Fruit fly (Drosophila melanogaster): ENCODE data around the gene nonA-l.

nonA-l gene

DNA sequence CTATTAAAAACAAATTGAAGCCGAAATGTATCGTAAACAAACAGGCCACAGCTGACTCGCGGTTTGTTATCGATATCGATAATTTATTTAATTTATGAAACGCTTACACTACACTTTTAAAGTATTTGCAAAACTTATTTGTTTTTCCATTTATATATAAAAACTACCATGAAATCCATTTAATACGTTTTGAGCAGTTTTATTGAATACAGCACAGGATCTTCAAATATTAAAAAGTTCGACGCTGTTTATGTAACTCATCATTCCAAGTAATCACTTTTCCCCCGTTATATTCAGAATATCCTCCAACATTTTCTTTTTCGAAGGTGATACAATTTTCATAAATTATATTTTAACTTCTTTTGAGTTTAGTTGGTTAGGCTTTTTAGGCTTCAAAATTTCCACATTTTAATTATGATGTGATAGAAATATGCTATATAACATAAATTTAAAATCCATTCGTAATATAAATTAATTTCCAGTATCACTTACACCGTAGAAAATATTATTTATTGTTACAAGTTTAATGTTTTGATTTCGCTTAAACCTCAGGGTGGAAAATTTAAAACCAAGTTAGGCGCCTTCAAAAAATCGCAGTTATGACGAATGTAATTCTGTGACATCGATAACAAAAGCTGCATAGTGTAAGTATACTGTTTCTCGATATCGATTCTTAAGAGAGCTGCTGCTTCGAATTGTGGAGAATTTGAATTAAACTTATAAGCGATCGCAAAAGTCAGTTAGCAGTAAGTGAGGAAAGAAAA is 7.1 kb downstream of the nonA-l start, which contains the start of the genes CG10324 and CCT3 (continued):
- peak; percentile 77 for TF ChIP-seq NfI (GFP tag; optimal IDR thresholded peaks at IDR 0.05)
- TF ChIP-seq Ets65A (GFP tag): peak; percentile 87
- no peak for TF ChIP-seq yki (optimal IDR thresholded peaks at IDR 0.05)
- no peak for TF ChIP-seq odd (GFP tag; optimal IDR thresholded peaks at IDR 0.05)
- no peak for TF ChIP-seq CG8359 (GFP tag; optimal IDR thresholded peaks at IDR 0.05; ENCODE audit: borderline replicate concordance)
- TF ChIP-seq Atf-2 (GFP tag; optimal IDR thresholded peaks at IDR 0.05): peak; percentile 26
- TF ChIP-seq bbx (GFP tag; IDR thresholded peaks at IDR 0.05; ENCODE audit: partially characterized antibody): peak; percentile 76
- TF ChIP-seq repo (GFP tag; optimal IDR thresholded peaks at IDR 0.05): peak; percentile 7
- peak; percentile 22 for TF ChIP-seq CG12155 (GFP tag; optimal IDR thresholded peaks at IDR 0.05)
- TF ChIP-seq CG10431 (GFP tag; optimal IDR thresholded peaks at IDR 0.05): no peak
- TF ChIP-seq Adf1 (GFP tag; IDR thresholded peaks at IDR 0.05): no peak
- no peak for TF ChIP-seq dm (GFP tag; optimal IDR thresholded peaks at IDR 0.05)
- no peak for TF ChIP-seq Hey (tag; optimal IDR thresholded peaks at IDR 0.05)
- peak; percentile 22 for TF ChIP-seq vfl (GFP tag; optimal IDR thresholded peaks at IDR 0.05)
- no peak; the same call in 1 of the 2 replicates for TF ChIP-seq hbn (GFP tag; IDR thresholded peaks at IDR 0.05; ENCODE audit: partially characterized antibody)
- peak; percentile 53 for TF ChIP-seq Max (GFP tag; optimal IDR thresholded peaks at IDR 0.05)
- no peak for TF ChIP-seq dmrt99B (tag; optimal IDR thresholded peaks at IDR 0.05)
- no peak for TF ChIP-seq D (optimal IDR thresholded peaks at IDR 0.05)
- no peak for TF ChIP-seq D (GFP tag; optimal IDR thresholded peaks at IDR 0.05)
- TF ChIP-seq Spps (tag; optimal IDR thresholded peaks at IDR 0.05): no peak
- TF ChIP-seq slp2 (GFP tag; optimal IDR thresholded peaks at IDR 0.05): peak; percentile 21
- TF ChIP-seq CG7357 (GFP tag; IDR thresholded peaks at IDR 0.05): peak; percentile 85
- TF ChIP-seq trem (tag; optimal IDR thresholded peaks at IDR 0.05): peak; percentile 46
- TF ChIP-seq Hr3 (GFP tag; optimal IDR thresholded peaks at IDR 0.05): peak; percentile 62
- TF ChIP-seq slou (GFP tag; optimal IDR thresholded peaks at IDR 0.05): peak; percentile 25
- TF ChIP-seq danr (GFP tag; IDR thresholded peaks at IDR 0.05): no peak
- peak; percentile 48; the same call in 1 of the 3 replicates for TF ChIP-seq CG34422 (GFP tag; IDR thresholded peaks at IDR 0.05)
- TF ChIP-seq bcd (GFP tag; optimal IDR thresholded peaks at IDR 0.05): peak; percentile 62
- peak; percentile 67 for TF ChIP-seq CG14014 (GFP tag; IDR thresholded peaks at IDR 0.05)
- peak; percentile 75; the same call in 2 of the 3 replicates for TF ChIP-seq HLH4C (GFP tag; IDR thresholded peaks at IDR 0.05; ENCODE audit: partially characterized antibody)
- no peak for TF ChIP-seq kay (GFP tag; optimal IDR thresholded peaks at IDR 0.05)
- TF ChIP-seq trh (GFP tag; optimal IDR thresholded peaks at IDR 0.05): peak; percentile 15
- no peak for TF ChIP-seq tio (GFP tag; optimal IDR thresholded peaks at IDR 0.05)
- no peak for TF ChIP-seq CG7839 (tag; optimal IDR thresholded peaks at IDR 0.05)
- no peak for TF ChIP-seq scrt (GFP tag; optimal IDR thresholded peaks at IDR 0.05)
- TF ChIP-seq Lpt (GFP tag; optimal IDR thresholded peaks at IDR 0.05): no peak
- no peak for TF ChIP-seq rib (GFP tag; IDR thresholded peaks at IDR 0.05)
- TF ChIP-seq Elba2 (GFP tag; optimal IDR thresholded peaks at IDR 0.05): no peak
- no peak for TF ChIP-seq CG3065 (GFP tag; optimal IDR thresholded peaks at IDR 0.05)
- TF ChIP-seq dan (GFP tag; IDR thresholded peaks at IDR 0.05): no peak
- TF ChIP-seq Fer1 (GFP tag; optimal IDR thresholded peaks at IDR 0.05): peak; percentile 53
- peak; percentile 38 for TF ChIP-seq HmgZ (tag; optimal IDR thresholded peaks at IDR 0.05)
- peak; percentile 22 for TF ChIP-seq CG12219 (GFP tag; optimal IDR thresholded peaks at IDR 0.05)
- no peak for TF ChIP-seq CG11560 (tag; IDR thresholded peaks at IDR 0.05)
- TF ChIP-seq Abd-B (GFP tag; optimal IDR thresholded peaks at IDR 0.05): no peak
- no peak for TF ChIP-seq ash1 (GFP tag; optimal IDR thresholded peaks at IDR 0.05)
- no peak for TF ChIP-seq disco-r (GFP tag; optimal IDR thresholded peaks at IDR 0.05)
- TF ChIP-seq tx (GFP tag; optimal IDR thresholded peaks at IDR 0.05): no peak
- TF ChIP-seq CG9797 (GFP tag; optimal IDR thresholded peaks at IDR 0.05): no peak
- TF ChIP-seq Poxn (GFP tag; IDR thresholded peaks at IDR 0.05): no peak
- peak; percentile 35 for TF ChIP-seq cwo (GFP tag; optimal IDR thresholded peaks at IDR 0.05)
- TF ChIP-seq CTCF (GFP tag; optimal IDR thresholded peaks at IDR 0.05): no peak

All from whole organism, embryonic.